Fruit fly (Drosophila melanogaster): Measurements from ENCODE around the gene CG14711.
A peak's percentile ranks its signal among the peaks of the same experiment; 100 is the strongest.

Gene CG14711

DNA sequence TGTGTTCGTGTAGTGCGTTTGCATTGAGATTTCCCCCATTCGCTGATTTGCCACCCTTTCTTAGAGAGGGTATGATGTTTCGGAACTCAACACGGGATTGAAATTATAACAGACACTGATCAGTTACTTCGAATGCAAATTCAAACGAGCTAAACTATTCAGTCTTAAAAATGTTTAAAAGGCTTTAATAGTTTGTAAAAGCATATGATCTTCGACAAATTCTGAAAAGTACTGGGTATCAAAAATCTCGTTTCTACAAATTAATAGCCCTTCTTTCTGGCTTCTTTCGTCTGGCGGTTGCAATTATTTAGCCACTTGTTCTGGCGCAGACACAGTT, 40.9 kb upstream of the CG14711 start (continued):
- no peak for TF ChIP-seq CG8281 (tag; optimal IDR thresholded peaks at IDR 0.05)
- TF ChIP-seq Sox102F (GFP tag; optimal IDR thresholded peaks at IDR 0.05), result peak; percentile 87
- TF ChIP-seq B-H1 (GFP tag; IDR thresholded peaks at IDR 0.05), result peak; percentile 21; the same call in 1 of the 3 replicates
- peak; percentile 58 for TF ChIP-seq her (GFP tag; optimal IDR thresholded peaks at IDR 0.05)
- TF ChIP-seq CG16779 (GFP tag; IDR thresholded peaks at IDR 0.05), result 0 out of 2 replicates have a peak, but pooled peaks have one; percentile 34
- peak; percentile 83 for TF ChIP-seq seq (GFP tag; IDR thresholded peaks at IDR 0.05)
- TF ChIP-seq HmgZ (tag; optimal IDR thresholded peaks at IDR 0.05), result no peak
- peak; percentile 29 for TF ChIP-seq tin (GFP tag; optimal IDR thresholded peaks at IDR 0.05)
- no peak for TF ChIP-seq usp (GFP tag; optimal IDR thresholded peaks at IDR 0.05)
- no peak for TF ChIP-seq zen2 (GFP tag; IDR thresholded peaks at IDR 0.05; ENCODE audit: partially characterized antibody)
- no peak; the same call in 2 of the 3 replicates for TF ChIP-seq CG17361 (GFP tag; IDR thresholded peaks at IDR 0.05)
- TF ChIP-seq fd3F (GFP tag; optimal IDR thresholded peaks at IDR 0.05), result peak; percentile 65
- TF ChIP-seq maf-S (GFP tag; optimal IDR thresholded peaks at IDR 0.05), result peak; percentile 53
- no peak for TF ChIP-seq CG14965 (GFP tag; optimal IDR thresholded peaks at IDR 0.05; ENCODE audit: borderline replicate concordance)
- no peak for TF ChIP-seq Dfd (GFP tag; optimal IDR thresholded peaks at IDR 0.05)
- no peak for TF ChIP-seq CG7271 (tag; optimal IDR thresholded peaks at IDR 0.05)
- TF ChIP-seq Bteb2 (GFP tag; optimal IDR thresholded peaks at IDR 0.05), result peak; percentile 47
- no peak for TF ChIP-seq da (GFP tag; optimal IDR thresholded peaks at IDR 0.05)
- TF ChIP-seq dan (GFP tag; IDR thresholded peaks at IDR 0.05), result no peak
- peak; percentile 23 for TF ChIP-seq Myb (GFP tag; optimal IDR thresholded peaks at IDR 0.05)
- TF ChIP-seq CG6272 (GFP tag; IDR thresholded peaks at IDR 0.05), result no peak
- peak; percentile 68; the same call in 2 of the 3 replicates for TF ChIP-seq H15 (GFP tag; IDR thresholded peaks at IDR 0.05)
- no peak for TF ChIP-seq CG13296 (GFP tag; optimal IDR thresholded peaks at IDR 0.05)
- TF ChIP-seq Atf3 (GFP tag; optimal IDR thresholded peaks at IDR 0.05), result no peak
- no peak for TF ChIP-seq Hand (GFP tag; optimal IDR thresholded peaks at IDR 0.05)
- TF ChIP-seq CG17912 (GFP tag; optimal IDR thresholded peaks at IDR 0.05), result no peak
- TF ChIP-seq CG18619 (GFP tag; optimal IDR thresholded peaks at IDR 0.05), result no peak
- TF ChIP-seq CG15269 (tag; optimal IDR thresholded peaks at IDR 0.05), result no peak
- TF ChIP-seq BtbVII (GFP tag; optimal IDR thresholded peaks at IDR 0.05), result no peak
- no peak for TF ChIP-seq Deaf1 (tag; optimal IDR thresholded peaks at IDR 0.05)
- peak; percentile 69 for TF ChIP-seq CG9609 (GFP tag; optimal IDR thresholded peaks at IDR 0.05)
- TF ChIP-seq CTCF (GFP tag; optimal IDR thresholded peaks at IDR 0.05), result no peak
- TF ChIP-seq CG11093 (GFP tag; IDR thresholded peaks at IDR 0.05), result peak; percentile 56; the same call in 1 of the 3 replicates
- TF ChIP-seq CG17385 (GFP tag; optimal IDR thresholded peaks at IDR 0.05), result peak; percentile 75
- no peak for TF ChIP-seq pan (optimal IDR thresholded peaks at IDR 0.05)
- peak in 1 of 2 experiments; percentile 87 for TF ChIP-seq pan (GFP tag; optimal IDR thresholded peaks at IDR 0.05 in 1 of 2, IDR thresholded peaks at IDR 0.05 in 1 of 2)
- TF ChIP-seq HLHmδ (GFP tag; optimal IDR thresholded peaks at IDR 0.05), result no peak
- TF ChIP-seq CHES-1-like (GFP tag; optimal IDR thresholded peaks at IDR 0.05), result peak; percentile 24
- no peak for TF ChIP-seq HLH4C (GFP tag; IDR thresholded peaks at IDR 0.05; ENCODE audit: partially characterized antibody)
- TF ChIP-seq CG2678 (tag; optimal IDR thresholded peaks at IDR 0.05), result no peak
- peak; percentile 72 for TF ChIP-seq CG12942 (GFP tag; optimal IDR thresholded peaks at IDR 0.05)
- no peak for TF ChIP-seq CG1529 (GFP tag; optimal IDR thresholded peaks at IDR 0.05)
- TF ChIP-seq CG18476 (GFP tag; optimal IDR thresholded peaks at IDR 0.05), result no peak
- TF ChIP-seq Sox100B (GFP tag; optimal IDR thresholded peaks at IDR 0.05), result no peak
- TF ChIP-seq Elba2 (GFP tag; optimal IDR thresholded peaks at IDR 0.05), result no peak
- peak; percentile 75 for TF ChIP-seq oc (tag; optimal IDR thresholded peaks at IDR 0.05)
- peak; percentile 60 for TF ChIP-seq CG2120 (GFP tag; optimal IDR thresholded peaks at IDR 0.05)
- TF ChIP-seq ase (GFP tag; IDR thresholded peaks at IDR 0.05), result peak; percentile 63; the same call in 1 of the 3 replicates
- TF ChIP-seq CG11696 (GFP tag; IDR thresholded peaks at IDR 0.05), result peak; percentile 63; the same call in 1 of the 2 replicates
- TF ChIP-seq dmrt11E (tag; optimal IDR thresholded peaks at IDR 0.05), result peak; percentile 21
- TF ChIP-seq Dll (GFP tag; IDR thresholded peaks at IDR 0.05; ENCODE audit: partially characterized antibody), result no peak
- no peak for TF ChIP-seq B-H2 (GFP tag; optimal IDR thresholded peaks at IDR 0.05)

All from whole organism, embryonic.